Worm (Caenorhabditis elegans) whole organism, L4 larva: ENCODE measurements around the gene fcho-1.

Experiments used
- ZK546.5 ChIP-seq, 2 experiments: sonication (generic microtip); optimal IDR thresholded peaks; 2 replicates each; lab custom pipeline; 2017; ENCODE audit warnings: missing biosample characterization in 2 of 2, missing genetic modification characterization in 2 of 2
- ceh-62 ChIP-seq: sonication (generic microtip); optimal IDR thresholded peaks from 2 replicates; lab custom pipeline; 2017; ENCODE audit warnings: missing biosample characterization, missing genetic modification characterization
- daf-12 ChIP-seq: fragments of 150-350 bp; optimal IDR thresholded peaks from 2 replicates; lab custom pipeline; 2014; ENCODE audit warnings: missing biosample characterization, missing genetic modification reagents, missing genetic modification characterization
- lin-13 ChIP-seq: fragments of 150-350 bp; optimal IDR thresholded peaks from 2 replicates; lab custom pipeline; 2014; ENCODE audit warnings: missing biosample characterization, missing genetic modification reagents, missing genetic modification characterization
- lsy-2 ChIP-seq, 2 experiments: fragments of 150-350 bp in 1 of 2; sonication (generic microtip) in 1 of 2; optimal IDR thresholded peaks; 2 replicates each; lab custom pipeline; 2014 to 2017; ENCODE audit warnings: missing biosample characterization in 2 of 2, missing genetic modification characterization in 2 of 2
- nhr-10 ChIP-seq: fragments of 150-350 bp; optimal IDR thresholded peaks from 2 replicates; lab custom pipeline; 2014; ENCODE audit warnings: missing biosample characterization, missing genetic modification characterization
- nhr-28 ChIP-seq: fragments of 150-350 bp; optimal IDR thresholded peaks from 2 replicates; lab custom pipeline; 2014; ENCODE audit warnings: missing biosample characterization, missing genetic modification characterization
- nhr-42 ChIP-seq: fragments of 200-800 bp; sonication (Bioruptor generic); IDR thresholded peaks from 2 replicates; pipeline ENCODE4 v1.3.6; 2022; ENCODE audit warnings: missing genetic modification characterization, missing compliant biosample characterization
- nhr-48 ChIP-seq: sonication (generic microtip); optimal IDR thresholded peaks from 2 replicates; lab custom pipeline; 2016; ENCODE audit warnings: mild to moderate bottlenecking, missing genetic modification characterization, missing compliant biosample characterization
- zip-11 ChIP-seq: fragments of 200-800 bp; sonication (Bioruptor generic); IDR thresholded peaks from 2 replicates; pipeline ENCODE4 v1.3.6; 2022; ENCODE audit warnings: missing genetic modification characterization, missing compliant biosample characterization

DNA sequence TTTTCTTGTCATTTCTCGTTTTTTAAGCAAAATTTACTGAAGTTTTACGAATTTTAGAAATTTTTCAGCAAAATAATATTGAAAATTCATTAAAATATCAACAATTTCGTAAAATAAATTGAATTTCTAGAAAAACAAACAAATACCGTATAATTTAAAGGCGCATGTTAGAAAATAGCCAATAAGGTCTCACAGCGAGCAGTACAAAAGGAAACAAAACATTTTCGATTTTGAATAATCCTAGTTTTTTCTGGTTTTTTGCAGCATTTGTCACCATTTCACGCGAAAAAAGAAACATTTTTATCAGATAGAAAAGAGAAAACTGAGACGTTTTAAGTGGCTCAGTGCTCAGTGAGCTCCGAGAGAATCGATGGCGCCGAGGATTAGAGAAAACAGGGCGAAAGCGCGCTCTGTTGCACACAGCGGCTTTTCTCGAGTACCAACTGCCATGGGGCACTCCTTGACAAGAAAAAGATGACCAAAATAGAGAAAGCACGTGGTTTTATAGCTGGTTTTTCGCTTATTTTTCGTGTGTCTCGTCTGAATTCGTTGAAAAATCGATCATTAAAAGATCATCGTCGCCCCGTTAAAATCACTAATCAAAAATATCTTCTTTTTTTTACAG lies at the start of gene fcho-1, which contains the start of gene alh-6:
- TF ChIP-seq lin-13 (GFP tag; lab: Kevin White, UChicago): no peak
- no peak for TF ChIP-seq nhr-10
- TF ChIP-seq lsy-2 (tag; optimal IDR thresholded peaks at IDR 0.05; lab: Kevin White, UChicago): peak in 1 of 2 experiments; percentile 29
- TF ChIP-seq nhr-28 (tag; lab: Kevin White, UChicago): no peak
- no peak for TF ChIP-seq nhr-42
- TF ChIP-seq ceh-62 (tag; lab: Kevin White, UChicago): no peak
- TF ChIP-seq ZK546.5 (tag; optimal IDR thresholded peaks at IDR 0.05; lab: Kevin White, UChicago): no peak
- TF ChIP-seq nhr-48: no peak
- TF ChIP-seq daf-12: no peak
- no peak for TF ChIP-seq zip-11 (GFP tag; lab: Robert Waterston, UW)
